Fruit fly (Drosophila melanogaster) whole organism, embryonic: ENCODE measurements around the gene CG34138.

Experiments
- CG10147 ChIP-seq: fragments of 200-800 bp; sonication (Bioruptor generic); optimal IDR thresholded peaks from 2 replicates; lab custom pipeline; 2019; ENCODE audit warnings: missing biosample characterization, mild to moderate bottlenecking, missing genetic modification characterization, moderate library complexity
- CG11093 ChIP-seq: fragments of 200-800 bp; sonication (Bioruptor generic); IDR thresholded peaks from 3 replicates; pipeline ENCODE4 v1.3.6; 2022; ENCODE audit warnings: missing biosample characterization, missing genetic modification characterization
- CG12155 ChIP-seq: fragments of 200-800 bp; sonication (Bioruptor generic); optimal IDR thresholded peaks from 3 replicates; lab custom pipeline; 2016; ENCODE audit warnings: missing biosample characterization, missing genetic modification characterization
- CG12236 ChIP-seq: fragments of 200-800 bp; sonication (Bioruptor generic); optimal IDR thresholded peaks from 2 replicates; lab custom pipeline; 2016; ENCODE audit warnings: missing biosample characterization, missing genetic modification characterization
- CG15601 ChIP-seq: fragments of 200-800 bp; sonication (Bioruptor generic); optimal IDR thresholded peaks from 3 replicates; lab custom pipeline; 2019; ENCODE audit warnings: missing biosample characterization, mild to moderate bottlenecking, missing genetic modification characterization, moderate library complexity
- CG16863 ChIP-seq: fragments of 200-800 bp; sonication (Bioruptor generic); optimal IDR thresholded peaks from 3 replicates; lab custom pipeline; 2016; ENCODE audit warnings: missing biosample characterization, missing genetic modification characterization
- CG17361 ChIP-seq: fragments of 200-800 bp; sonication (Bioruptor generic); IDR thresholded peaks from 3 replicates; pipeline ENCODE4 v1.3.6; 2022; ENCODE audit warnings: missing biosample characterization, missing genetic modification characterization
- CG2712 ChIP-seq: fragments of 200-800 bp; optimal IDR thresholded peaks from 3 replicates; lab custom pipeline; 2019; ENCODE audit warnings: missing biosample characterization, mild to moderate bottlenecking, missing genetic modification characterization, moderate library complexity
- CG2889 ChIP-seq: fragments of 200-800 bp; sonication (Bioruptor generic); IDR thresholded peaks from 3 replicates; pipeline ENCODE4 v1.3.6; 2022; ENCODE audit warnings: missing biosample characterization, missing genetic modification characterization
- CG32772 ChIP-seq: fragments of 200-800 bp; sonication (Bioruptor generic); IDR thresholded peaks from 2 replicates; pipeline ENCODE4 v1.3.6; 2022; ENCODE audit warnings: missing biosample characterization, missing genetic modification characterization
- CG3281 ChIP-seq: fragments of 200-800 bp; sonication (Bioruptor generic); optimal IDR thresholded peaks from 3 replicates; lab custom pipeline; 2017; ENCODE audit warnings: missing biosample characterization, mild to moderate bottlenecking, missing genetic modification characterization
- CG4282 ChIP-seq: fragments of 200-800 bp; sonication (Bioruptor generic); optimal IDR thresholded peaks from 2 replicates; lab custom pipeline; 2016; ENCODE audit warnings: missing biosample characterization, missing genetic modification characterization
- CG6854 ChIP-seq: fragments of 200-800 bp; sonication (Bioruptor generic); optimal IDR thresholded peaks from 3 replicates; lab custom pipeline; 2017; ENCODE audit warnings: missing biosample characterization, mild to moderate bottlenecking, missing genetic modification characterization
- CG8478 ChIP-seq: fragments of >200 bp; optimal IDR thresholded peaks from 2 replicates; lab custom pipeline; 2018
- CG9797 ChIP-seq: fragments of 200-800 bp; sonication (Bioruptor generic); optimal IDR thresholded peaks from 3 replicates; lab custom pipeline; 2018; ENCODE audit warnings: missing biosample characterization, mild to moderate bottlenecking, missing genetic modification characterization
- Dad ChIP-seq: fragments of 200-800 bp; sonication (Bioruptor generic); optimal IDR thresholded peaks from 3 replicates; lab custom pipeline; 2016; ENCODE audit warnings: missing biosample characterization, missing genetic modification characterization
- Dip3 ChIP-seq: fragments of 200-800 bp; sonication (Bioruptor generic); optimal IDR thresholded peaks from 3 replicates; lab custom pipeline; 2016; ENCODE audit warnings: missing biosample characterization, missing genetic modification characterization
- Drgx ChIP-seq: fragments of 200-800 bp; sonication (Bioruptor generic); IDR thresholded peaks from 2 replicates; pipeline ENCODE4 v1.3.6; 2022; ENCODE audit warnings: missing biosample characterization, missing genetic modification characterization
- Fer1 ChIP-seq: fragments of 200-800 bp; sonication (Bioruptor generic); optimal IDR thresholded peaks from 2 replicates; lab custom pipeline; 2017; ENCODE audit warnings: missing biosample characterization, mild to moderate bottlenecking, missing genetic modification characterization
- H15 ChIP-seq: fragments of 200-800 bp; sonication (Bioruptor generic); IDR thresholded peaks from 3 replicates; pipeline ENCODE4 v1.3.6; 2022; ENCODE audit warnings: missing biosample characterization, missing genetic modification characterization
- Hr51 ChIP-seq, 2 experiments: fragments of 200-800 bp; sonication (Bioruptor generic); optimal IDR thresholded peaks; 2 replicates in 1 of 2; 3 replicates in 1 of 2; lab custom pipeline; 2016 to 2018; ENCODE audit warnings: missing biosample characterization in 2 of 2, missing genetic modification characterization in 2 of 2, mild to moderate bottlenecking in 1 of 2, moderate library complexity in 1 of 2
- Meics ChIP-seq: fragments of 200-800 bp; sonication (Bioruptor generic); optimal IDR thresholded peaks from 2 replicates; lab custom pipeline; 2017; ENCODE audit warnings: missing biosample characterization, mild to moderate bottlenecking, missing genetic modification characterization
- NFAT ChIP-seq: fragments of 200-800 bp; sonication (Bioruptor generic); IDR thresholded peaks from 2 replicates; pipeline ENCODE4 v1.3.6; 2022; ENCODE audit warnings: missing biosample characterization, missing genetic modification characterization
- Oaz ChIP-seq: fragments of 200-800 bp; sonication (Bioruptor generic); IDR thresholded peaks from 2 replicates; pipeline ENCODE4 v1.3.6; 2022; ENCODE audit warnings: missing biosample characterization, missing genetic modification characterization
- Sin3A ChIP-seq: fragments of >200 bp; optimal IDR thresholded peaks from 2 replicates; lab custom pipeline; 2018
- Stat92E ChIP-seq, 3 experiments: fragments of >200 bp in 2 of 3; fragments of 200-800 bp in 1 of 3; sonication (Bioruptor generic) in 1 of 3; optimal IDR thresholded peaks; 2 replicates each; lab custom pipeline; 2017 to 2019; ENCODE audit warnings: missing biosample characterization in 3 of 3, missing genetic modification characterization in 3 of 3, mild to moderate bottlenecking in 1 of 3, moderate library complexity in 1 of 3
- ash1 ChIP-seq: fragments of 200-800 bp; sonication (Bioruptor generic); optimal IDR thresholded peaks from 2 replicates; lab custom pipeline; 2018; ENCODE audit warnings: missing biosample characterization, mild to moderate bottlenecking, missing genetic modification characterization
- az2 ChIP-seq: fragments of 200-800 bp; sonication (Bioruptor generic); optimal IDR thresholded peaks from 3 replicates; lab custom pipeline; 2016; ENCODE audit warnings: missing biosample characterization, missing genetic modification characterization
- bowl ChIP-seq: fragments of 200-800 bp; sonication (Bioruptor generic); IDR thresholded peaks from 2 replicates; pipeline ENCODE4 v1.3.6; 2022; ENCODE audit warnings: missing biosample characterization, missing genetic modification characterization
- chn ChIP-seq: fragments of 200-800 bp; sonication (Bioruptor generic); optimal IDR thresholded peaks from 2 replicates; lab custom pipeline; 2016; ENCODE audit warnings: missing biosample characterization, missing genetic modification characterization
- dati ChIP-seq: fragments of 200-800 bp; sonication (Bioruptor generic); IDR thresholded peaks from 2 replicates; pipeline ENCODE4 v1.3.6; 2022; ENCODE audit warnings: missing biosample characterization, missing genetic modification characterization
- dmrt99B ChIP-seq: fragments of 200-800 bp; sonication (Bioruptor generic); optimal IDR thresholded peaks from 2 replicates; lab custom pipeline; 2018; ENCODE audit warnings: missing biosample characterization, mild to moderate bottlenecking, missing genetic modification characterization, moderate library complexity
- dysf ChIP-seq: fragments of 200-800 bp; sonication (Bioruptor generic); IDR thresholded peaks from 3 replicates; pipeline ENCODE4 v1.3.6; 2022; ENCODE audit warnings: missing biosample characterization, missing genetic modification characterization
- ems ChIP-seq: fragments of 200-800 bp; sonication (Bioruptor generic); optimal IDR thresholded peaks from 3 replicates; lab custom pipeline; 2016; ENCODE audit warnings: missing biosample characterization, missing genetic modification characterization
- gsb-n ChIP-seq: fragments of 200-800 bp; sonication (Bioruptor generic); optimal IDR thresholded peaks from 3 replicates; lab custom pipeline; 2018; ENCODE audit warnings: missing biosample characterization, mild to moderate bottlenecking, missing genetic modification characterization
- hb ChIP-seq: fragments of 200-800 bp; sonication (Bioruptor generic); IDR thresholded peaks from 3 replicates; pipeline ENCODE4 v1.3.6; 2022; ENCODE audit warnings: missing biosample characterization, missing genetic modification characterization; ENCODE audit not compliant: partially characterized antibody
- hkb ChIP-seq, 2 experiments: fragments of 200-800 bp in 1 of 2; fragments of >200 bp in 1 of 2; sonication (Bioruptor generic) in 1 of 2; IDR thresholded peaks in 1 of 2; optimal IDR thresholded peaks in 1 of 2; 2 replicates each; pipeline versions ENCODE4 v1.3.6 to Lab custom; 2017 to 2022; ENCODE audit warnings: missing biosample characterization in 1 of 2, missing genetic modification characterization in 1 of 2
- insv ChIP-seq, 2 experiments: fragments of 200-800 bp; sonication (Bioruptor generic); optimal IDR thresholded peaks; 3 replicates each; lab custom pipeline; 2016 to 2018; ENCODE audit warnings: missing biosample characterization in 2 of 2, missing genetic modification characterization in 2 of 2
- lilli ChIP-seq: fragments of 200-800 bp; sonication (Bioruptor generic); optimal IDR thresholded peaks from 3 replicates; lab custom pipeline; 2016; ENCODE audit warnings: missing biosample characterization, missing genetic modification characterization
- lmd ChIP-seq: fragments of 200-800 bp; sonication (Bioruptor generic); IDR thresholded peaks from 2 replicates; pipeline ENCODE4 v1.3.6; 2022; ENCODE audit warnings: missing biosample characterization, missing genetic modification characterization
- nau ChIP-seq: fragments of 200-800 bp; sonication (Bioruptor generic); optimal IDR thresholded peaks from 3 replicates; lab custom pipeline; 2017; ENCODE audit warnings: missing biosample characterization, mild to moderate bottlenecking, missing genetic modification characterization, missing genetic modification reagents
- oc ChIP-seq: fragments of 200-800 bp; sonication (Bioruptor generic); optimal IDR thresholded peaks from 2 replicates; lab custom pipeline; 2018; ENCODE audit warnings: missing biosample characterization, mild to moderate bottlenecking, missing genetic modification characterization, moderate library complexity
- pho ChIP-seq: fragments of 200-800 bp; sonication (Bioruptor generic); optimal IDR thresholded peaks from 2 replicates; lab custom pipeline; 2016; ENCODE audit warnings: missing biosample characterization, missing genetic modification characterization
- sc ChIP-seq, 3 experiments: fragments of >200 bp in 2 of 3; fragments of 200-800 bp in 1 of 3; sonication (Bioruptor generic) in 1 of 3; optimal IDR thresholded peaks; 2 replicates in 2 of 3; 3 replicates in 1 of 3; lab custom pipeline; 2017; ENCODE audit warnings: mild to moderate bottlenecking in 1 of 3, missing biosample characterization in 1 of 3, missing genetic modification characterization in 1 of 3, missing genetic modification reagents in 1 of 3
- scrt ChIP-seq: fragments of 200-800 bp; sonication (Bioruptor generic); optimal IDR thresholded peaks from 2 replicates; lab custom pipeline; 2018; ENCODE audit warnings: missing biosample characterization, mild to moderate bottlenecking, missing genetic modification characterization, moderate library complexity
- sens ChIP-seq: fragments of 200-800 bp; sonication (Bioruptor generic); peaks from one replicate; lab custom pipeline; 2016; ENCODE audit warnings: missing biosample characterization, missing genetic modification characterization
- sr ChIP-seq: fragments of 200-800 bp; sonication (Bioruptor generic); IDR thresholded peaks from 3 replicates; pipeline ENCODE4 v1.3.6; 2022; ENCODE audit warnings: missing biosample characterization, missing genetic modification characterization
- tup ChIP-seq: fragments of 200-800 bp; sonication (Bioruptor generic); optimal IDR thresholded peaks from 2 replicates; lab custom pipeline; 2016; ENCODE audit warnings: missing biosample characterization, mild to moderate bottlenecking, missing genetic modification characterization, moderate library complexity
- vnd ChIP-seq: fragments of 200-800 bp; sonication (Bioruptor generic); IDR thresholded peaks from 3 replicates; pipeline ENCODE4 v1.3.6; 2022; ENCODE audit warnings: missing biosample characterization, missing genetic modification characterization; ENCODE audit not compliant: partially characterized antibody
- wdn ChIP-seq: fragments of 200-800 bp; sonication (Bioruptor generic); IDR thresholded peaks from 2 replicates; pipeline ENCODE4 v1.3.6; 2022; ENCODE audit warnings: missing biosample characterization, missing genetic modification characterization
- wor ChIP-seq: fragments of 200-800 bp; sonication (Bioruptor generic); IDR thresholded peaks from 2 replicates; pipeline ENCODE4 v1.3.6; 2022; ENCODE audit warnings: missing biosample characterization, missing genetic modification characterization

The CG34138 gene

DNA sequence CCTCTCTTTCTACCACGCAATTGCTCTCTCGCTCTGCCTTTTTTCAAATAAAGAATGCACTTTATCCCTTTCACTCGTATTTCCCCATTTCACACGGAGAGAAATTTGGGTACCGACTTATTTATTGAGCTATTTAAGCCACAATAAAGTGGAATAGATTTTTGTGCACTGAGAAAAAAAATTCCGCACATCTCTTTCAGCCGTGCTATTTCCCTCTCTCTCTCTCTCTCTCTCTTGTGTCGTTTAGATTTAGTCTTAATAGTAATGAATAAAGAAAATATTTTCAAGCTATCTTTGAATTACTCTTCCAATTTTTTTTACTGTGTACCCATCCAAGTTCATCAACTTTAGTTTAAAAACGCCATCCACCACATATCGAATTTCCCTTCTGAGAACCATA is 11.1 kb upstream of the CG34138 start (continued):
- TF ChIP-seq dysf = peak; percentile 75
- peak; percentile 61 for TF ChIP-seq ems (GFP tag; lab: Kevin White, UChicago)
- peak; percentile 19 for TF ChIP-seq CG15601 (tag; lab: Kevin White, UChicago)
- peak; percentile 65; the same call in 1 of the 2 replicates for TF ChIP-seq wdn (GFP tag; lab: Robert Waterston, UW)
- TF ChIP-seq lmd = peak; percentile 73
- TF ChIP-seq CG32772 (GFP tag; lab: Robert Waterston, UW) = 0 out of 2 replicates have a peak, but pooled peaks have one; percentile 31
- TF ChIP-seq scrt (GFP tag; lab: Kevin White, UChicago) = peak; percentile 16
- peak; percentile 58 for TF ChIP-seq az2
- no peak for TF ChIP-seq Oaz
- peak; percentile 43 for TF ChIP-seq gsb-n
- TF ChIP-seq tup (GFP tag; lab: Kevin White, UChicago) = no peak
- peak; percentile 48 for TF ChIP-seq oc (tag; lab: Kevin White, UChicago)
- TF ChIP-seq Stat92E (GFP tag; optimal IDR thresholded peaks at IDR 0.05; lab: Kevin White, UChicago) = no peak
- TF ChIP-seq CG2712 (tag; lab: Kevin White, UChicago) = peak; percentile 64
- TF ChIP-seq ash1 = no peak
- TF ChIP-seq CG17361 (GFP tag; lab: Robert Waterston, UW) = peak; percentile 57; the same call in 2 of the 3 replicates
- TF ChIP-seq CG8478 = no peak
- peak; percentile 19 for TF ChIP-seq chn
- no peak for TF ChIP-seq CG10147 (GFP tag; lab: Kevin White, UChicago)
- TF ChIP-seq NFAT (GFP tag; lab: Robert Waterston, UW) = peak; percentile 59; the same call in 1 of the 2 replicates
- peak; percentile 38; the same call in 1 of the 2 replicates for TF ChIP-seq wor (GFP tag; lab: Robert Waterston, UW)
- TF ChIP-seq bowl = no peak
- TF ChIP-seq sr (GFP tag; lab: Robert Waterston, UW) = no peak
- no peak for TF ChIP-seq H15
- TF ChIP-seq sc (optimal IDR thresholded peaks at IDR 0.05; lab: Kevin White, UChicago) = no peak
- TF ChIP-seq sc (GFP tag; optimal IDR thresholded peaks at IDR 0.05; lab: Kevin White, UChicago) = peak; percentile 11
- peak; percentile 60 for TF ChIP-seq lilli (GFP tag; lab: Kevin White, UChicago)
- TF ChIP-seq CG12236 (GFP tag; lab: Kevin White, UChicago) = peak; percentile 19
- TF ChIP-seq CG16863 (GFP tag; lab: Kevin White, UChicago) = peak; percentile 49
- TF ChIP-seq sens (GFP tag; lab: Kevin White, UChicago) = peak; percentile 91
- no peak for TF ChIP-seq dati
- TF ChIP-seq Hr51 (GFP tag; optimal IDR thresholded peaks at IDR 0.05; lab: Kevin White, UChicago) = peak in 1 of 2 experiments; percentile 61
- TF ChIP-seq pho (GFP tag; lab: Kevin White, UChicago) = peak; percentile 60
- TF ChIP-seq dmrt99B (tag; lab: Kevin White, UChicago) = peak; percentile 69
- peak; percentile 17 for TF ChIP-seq Dad (GFP tag; lab: Kevin White, UChicago)
- TF ChIP-seq CG12155 (GFP tag; lab: Kevin White, UChicago) = peak; percentile 47
- TF ChIP-seq Sin3A (lab: Kevin White, UChicago) = no peak
- TF ChIP-seq hb = no peak
- TF ChIP-seq Fer1 = peak; percentile 15
- TF ChIP-seq CG4282 (GFP tag; lab: Kevin White, UChicago) = no peak
- no peak for TF ChIP-seq CG6854 (GFP tag; lab: Kevin White, UChicago)
- TF ChIP-seq CG3281 (GFP tag; lab: Kevin White, UChicago) = peak; percentile 6
- peak; percentile 72 for TF ChIP-seq Drgx (GFP tag; lab: Robert Waterston, UW)
- TF ChIP-seq CG11093 = 0 out of 3 replicates have a peak, but pooled peaks have one; percentile 38
- TF ChIP-seq nau (GFP tag; lab: Kevin White, UChicago) = peak; percentile 56
- no peak for TF ChIP-seq insv (GFP tag; optimal IDR thresholded peaks at IDR 0.05; lab: Kevin White, UChicago)
- no peak for TF ChIP-seq CG9797 (GFP tag; lab: Kevin White, UChicago)
- peak; percentile 35; the same call in 1 of the 3 replicates for TF ChIP-seq CG2889
- no peak for TF ChIP-seq vnd (GFP tag; lab: Robert Waterston, UW)
- TF ChIP-seq Meics (GFP tag; lab: Kevin White, UChicago) = peak; percentile 43
- TF ChIP-seq hkb (optimal IDR thresholded peaks at IDR 0.05; lab: Kevin White, UChicago) = no peak
- TF ChIP-seq hkb (GFP tag; IDR thresholded peaks at IDR 0.05; lab: Robert Waterston, UW) = peak; percentile 80
- peak; percentile 29 for TF ChIP-seq Dip3 (GFP tag; lab: Kevin White, UChicago)
